Worm (Caenorhabditis elegans): ENCODE results near the gene slc-25A18.2.

DNA sequence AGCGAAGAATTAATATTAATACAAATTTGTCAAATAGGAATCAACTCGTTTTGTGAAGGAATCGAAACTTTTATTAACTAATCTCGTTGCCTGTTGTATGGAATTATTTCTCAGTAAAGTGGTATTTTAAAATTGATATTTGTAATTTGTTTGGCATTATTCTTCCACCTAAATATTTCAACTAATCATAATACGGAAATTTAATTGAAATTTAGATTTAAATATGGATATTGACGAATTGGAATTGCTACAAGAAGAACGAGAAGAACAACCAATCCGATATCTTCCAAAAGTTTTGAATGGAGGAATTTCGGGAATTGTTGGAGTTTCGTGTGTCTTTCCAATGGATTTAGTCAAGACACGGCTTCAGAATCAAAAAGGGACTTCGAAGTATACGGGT is at the start of gene slc-25A18.2:
- TF ChIP-seq unc-62 (GFP tag; optimal IDR thresholded peaks at IDR 0.05) (no peak), nhr-85 (tag) (no peak), elt-3 (tag; optimal IDR thresholded peaks at IDR 0.05) (no peak), ama-1 (optimal IDR thresholded peaks at IDR 0.05) (no peak), lin-15B (tag; optimal IDR thresholded peaks at IDR 0.05) (no peak), mab-9 (GFP tag; IDR thresholded peaks at IDR 0.05) (no peak), ztf-4 (tag; optimal IDR thresholded peaks at IDR 0.05) (no peak), skn-1 (tag; optimal IDR thresholded peaks at IDR 0.05) (no peak), nhr-90 (tag; optimal IDR thresholded peaks at IDR 0.05; ENCODE audit: poor library complexity) (no peak), ceh-82 (tag; optimal IDR thresholded peaks at IDR 0.05) (no peak), nhr-47 (tag; optimal IDR thresholded peaks at IDR 0.05) (no peak)

All from whole organism, L1 larva.